Worm (Caenorhabditis elegans) whole organism, young adult: ENCODE measurements around the gene F17C11.4.
A peak's percentile ranks its signal among the peaks of the same experiment; 100 is the strongest.

Source experiments
- B0261.1 ChIP-seq: sonication (generic microtip); optimal IDR thresholded peaks from 2 replicates; lab custom pipeline; 2016; ENCODE audit warnings: mild to moderate bottlenecking, missing genetic modification characterization, moderate library complexity, missing compliant biosample characterization
- C17E4.6 ChIP-seq: fragments of 200-800 bp; sonication (Bioruptor generic); IDR thresholded peaks from 2 replicates; pipeline ENCODE4 v1.3.6; 2022; ENCODE audit warnings: missing genetic modification reagents, missing genetic modification characterization, missing compliant biosample characterization
- F10E7.11 ChIP-seq: sonication (generic microtip); optimal IDR thresholded peaks from 2 replicates; lab custom pipeline; 2017; ENCODE audit warnings: mild to moderate bottlenecking, missing genetic modification characterization, moderate library complexity, missing compliant biosample characterization
- F22D6.2 ChIP-seq: sonication (generic microtip); optimal IDR thresholded peaks from 2 replicates; lab custom pipeline; 2016; ENCODE audit warnings: mild to moderate bottlenecking, missing genetic modification characterization, missing compliant biosample characterization
- F39B2.1 ChIP-seq: fragments of 200-800 bp; sonication (Bioruptor generic); IDR thresholded peaks from 2 replicates; pipeline ENCODE4 v1.3.6; 2022; ENCODE audit warnings: missing genetic modification reagents, missing genetic modification characterization, missing compliant biosample characterization
- F49E8.2 ChIP-seq: sonication (generic microtip); optimal IDR thresholded peaks from 3 replicates; lab custom pipeline; 2017; ENCODE audit warnings: missing genetic modification characterization, mild to moderate bottlenecking, missing compliant biosample characterization, antibody characterized with exemption, moderate library complexity; ENCODE audit not compliant: insufficient read depth
- F52B5.7 ChIP-seq: sonication (generic microtip); optimal IDR thresholded peaks from 2 replicates; lab custom pipeline; 2016; ENCODE audit warnings: mild to moderate bottlenecking, missing genetic modification characterization, missing compliant biosample characterization
- F55B11.4 ChIP-seq: sonication (generic microtip); optimal IDR thresholded peaks from 2 replicates; lab custom pipeline; 2016; ENCODE audit warnings: missing compliant biosample characterization, missing genetic modification characterization, borderline replicate concordance; ENCODE audit not compliant: insufficient read depth
- K11D2.4 ChIP-seq: fragments of 200-800 bp; sonication (Bioruptor generic); IDR thresholded peaks from 2 replicates; pipeline ENCODE4 v1.3.6; 2022; ENCODE audit warnings: missing genetic modification reagents, missing genetic modification characterization, missing compliant biosample characterization
- K12H6.12 ChIP-seq: fragments of 200-800 bp; sonication (Bioruptor generic); optimal IDR thresholded peaks from 2 replicates; lab custom pipeline; 2018; ENCODE audit warnings: mild to moderate bottlenecking, missing genetic modification characterization, missing compliant biosample characterization
- T26A5.8 ChIP-seq: sonication (generic microtip); optimal IDR thresholded peaks from 2 replicates; lab custom pipeline; 2016; ENCODE audit warnings: missing genetic modification characterization, missing compliant biosample characterization
- Y56A3A.18 ChIP-seq: fragments of 200-800 bp; sonication (Bioruptor generic); IDR thresholded peaks from 2 replicates; pipeline ENCODE4 v1.3.6; 2022; ENCODE audit warnings: missing genetic modification reagents, missing genetic modification characterization, missing compliant biosample characterization
- Y67H2A.10 ChIP-seq: fragments of 200-800 bp; sonication (Bioruptor generic); conservative IDR thresholded peaks from 2 replicates; pipeline ENCODE4 v1.3.6; 2022; ENCODE audit warnings: missing genetic modification reagents, missing genetic modification characterization, missing compliant biosample characterization
- Y95B8A.8 ChIP-seq: fragments of 200-800 bp; sonication (Bioruptor generic); IDR thresholded peaks from 2 replicates; pipeline ENCODE4 v1.3.6; 2022; ENCODE audit warnings: missing genetic modification reagents, missing genetic modification characterization, missing compliant biosample characterization
- akir-1 ChIP-seq: fragments of 200-800 bp; sonication (Bioruptor generic); optimal IDR thresholded peaks from 2 replicates; lab custom pipeline; 2018; ENCODE audit warnings: mild to moderate bottlenecking, missing genetic modification characterization, moderate library complexity, missing compliant biosample characterization
- ama-1 ChIP-seq, 3 experiments: fragments of 150-350 bp in 1 of 3; sonication (generic microtip) in 2 of 3; optimal IDR thresholded peaks; 2 replicates each; lab custom pipeline; 2014 to 2018; ENCODE audit warnings: missing biosample characterization in 2 of 3, missing genetic modification characterization in 2 of 3, missing genetic modification reagents in 2 of 3
- aptf-3 ChIP-seq: fragments of 200-800 bp; sonication (Bioruptor generic); IDR thresholded peaks from 2 replicates; pipeline ENCODE4 v1.3.6; 2022; ENCODE audit warnings: missing genetic modification characterization, missing compliant biosample characterization
- athp-1 ChIP-seq: sonication (generic microtip); optimal IDR thresholded peaks from 2 replicates; lab custom pipeline; 2017; ENCODE audit warnings: mild to moderate bottlenecking, missing genetic modification characterization, missing compliant biosample characterization
- cebp-2 ChIP-seq: fragments of 200-800 bp; sonication (Bioruptor generic); IDR thresholded peaks from 2 replicates; pipeline ENCODE4 v1.3.6; 2022; ENCODE audit warnings: missing genetic modification characterization, missing compliant biosample characterization
- ceh-100 ChIP-seq: fragments of 200-800 bp; sonication (Bioruptor generic); IDR thresholded peaks from 2 replicates; pipeline ENCODE4 v1.3.6; 2022; ENCODE audit warnings: missing genetic modification reagents, missing genetic modification characterization, missing compliant biosample characterization
- ceh-40 ChIP-seq: fragments of 200-800 bp; sonication (Bioruptor generic); IDR thresholded peaks from 2 replicates; pipeline ENCODE4 v1.3.6; 2022; ENCODE audit warnings: missing genetic modification characterization, missing compliant biosample characterization
- chd-7 ChIP-seq: sonication (generic microtip); optimal IDR thresholded peaks from 2 replicates; lab custom pipeline; 2016; ENCODE audit warnings: mild to moderate bottlenecking, missing genetic modification characterization, moderate library complexity, missing compliant biosample characterization
- die-1 ChIP-seq: sonication (generic microtip); optimal IDR thresholded peaks from 2 replicates; lab custom pipeline; 2016; ENCODE audit warnings: missing genotype, mild to moderate bottlenecking, missing genetic modification characterization, missing compliant biosample characterization
- dox-1 ChIP-seq: fragments of 200-800 bp; sonication (Bioruptor generic); IDR thresholded peaks from 2 replicates; pipeline ENCODE4 v1.3.6; 2022; ENCODE audit warnings: missing genetic modification reagents, missing genetic modification characterization, missing compliant biosample characterization
- dpff-1 ChIP-seq: sonication (generic microtip); optimal IDR thresholded peaks from 2 replicates; lab custom pipeline; 2017; ENCODE audit warnings: mild to moderate bottlenecking, missing genetic modification characterization, missing compliant biosample characterization
- egrh-3 ChIP-seq: fragments of 200-800 bp; sonication (Bioruptor generic); IDR thresholded peaks from 2 replicates; pipeline ENCODE4 v1.3.6; 2022; ENCODE audit warnings: missing genetic modification reagents, missing genetic modification characterization, missing compliant biosample characterization
- ets-4 ChIP-seq: fragments of 200-800 bp; sonication (Bioruptor generic); optimal IDR thresholded peaks from 2 replicates; lab custom pipeline; 2018; ENCODE audit warnings: mild to moderate bottlenecking, missing genetic modification characterization, missing compliant biosample characterization
- hsf-1 ChIP-seq: fragments of 200-800 bp; sonication (Bioruptor generic); IDR thresholded peaks from 2 replicates; pipeline ENCODE4 v1.3.6; 2022; ENCODE audit warnings: missing genetic modification reagents, missing genetic modification characterization, missing compliant biosample characterization
- lag-1 ChIP-seq: fragments of 200-800 bp; sonication (Bioruptor generic); IDR thresholded peaks from 2 replicates; pipeline ENCODE4 v1.3.6; 2022; ENCODE audit warnings: missing genetic modification reagents, missing genetic modification characterization, missing compliant biosample characterization
- madf-8 ChIP-seq: fragments of 200-800 bp; sonication (Bioruptor generic); conservative IDR thresholded peaks from 2 replicates; pipeline ENCODE4 v1.3.6; 2022; ENCODE audit warnings: missing genetic modification reagents, missing genetic modification characterization, missing compliant biosample characterization
- mcd-1 ChIP-seq: fragments of 200-800 bp; sonication (Bioruptor generic); IDR thresholded peaks from 2 replicates; pipeline ENCODE4 v1.3.6; 2022; ENCODE audit warnings: missing genetic modification reagents, missing genetic modification characterization, missing compliant biosample characterization
- mes-4 ChIP-seq: sonication (generic microtip); optimal IDR thresholded peaks from 2 replicates; lab custom pipeline; 2016; ENCODE audit warnings: missing genotype, missing genetic modification characterization, missing compliant biosample characterization
- mxl-1 ChIP-seq: sonication (generic microtip); optimal IDR thresholded peaks from 2 replicates; lab custom pipeline; 2016; ENCODE audit warnings: missing genetic modification characterization, missing compliant biosample characterization
- nhr-120 ChIP-seq: fragments of 200-800 bp; sonication (Bioruptor generic); IDR thresholded peaks from 2 replicates; pipeline ENCODE4 v1.3.6; 2022; ENCODE audit warnings: missing genetic modification characterization, missing compliant biosample characterization
- nhr-80 ChIP-seq: sonication (generic microtip); optimal IDR thresholded peaks from 2 replicates; lab custom pipeline; 2016; ENCODE audit warnings: missing genetic modification characterization, missing compliant biosample characterization
- pha-4 ChIP-seq: fragments of 150-350 bp; sonication (generic microtip); optimal IDR thresholded peaks from 2 replicates; lab custom pipeline; 2014; ENCODE audit warnings: missing biosample characterization, missing genetic modification reagents, missing genetic modification characterization
- rcor-1 ChIP-seq: fragments of 200-800 bp; sonication (Bioruptor generic); IDR thresholded peaks from 2 replicates; pipeline ENCODE4 v1.3.6; 2022; ENCODE audit warnings: missing genetic modification reagents, missing genetic modification characterization, missing compliant biosample characterization
- rec-8 ChIP-seq, 2 experiments: sonication (generic microtip); optimal IDR thresholded peaks; 2 replicates each; lab custom pipeline; 2016; ENCODE audit warnings: mild to moderate bottlenecking in 2 of 2, missing genetic modification characterization in 2 of 2, missing genetic modification reagents in 2 of 2, missing genotype in 2 of 2, missing biosample characterization in 1 of 2, missing compliant biosample characterization in 1 of 2, moderate library complexity in 1 of 2
- sdz-38 ChIP-seq: sonication (generic microtip); optimal IDR thresholded peaks from 2 replicates; lab custom pipeline; 2016; ENCODE audit warnings: missing genotype, missing genetic modification characterization, missing compliant biosample characterization
- sea-2 ChIP-seq: fragments of 200-800 bp; sonication (Bioruptor generic); IDR thresholded peaks from 2 replicates; pipeline ENCODE4 v1.3.6; 2022; ENCODE audit warnings: missing genetic modification characterization, missing compliant biosample characterization
- snpc-1.3 ChIP-seq: sonication (generic microtip); optimal IDR thresholded peaks from 2 replicates; lab custom pipeline; 2017; ENCODE audit warnings: missing genetic modification characterization, mild to moderate bottlenecking, missing compliant biosample characterization, antibody characterized with exemption, moderate library complexity, missing genotype, missing genetic modification reagents; ENCODE audit not compliant: insufficient read depth
- somi-1 ChIP-seq: fragments of 200-800 bp; sonication (Bioruptor generic); optimal IDR thresholded peaks from 2 replicates; lab custom pipeline; 2018; ENCODE audit warnings: mild to moderate bottlenecking, missing genetic modification characterization, missing compliant biosample characterization
- ztf-18 ChIP-seq: sonication (generic microtip); optimal IDR thresholded peaks from 2 replicates; lab custom pipeline; 2016; ENCODE audit warnings: missing genotype, mild to moderate bottlenecking, missing genetic modification characterization, missing compliant biosample characterization
- ztf-22 ChIP-seq: fragments of 200-800 bp; sonication (Bioruptor generic); optimal IDR thresholded peaks from 2 replicates; lab custom pipeline; 2018; ENCODE audit warnings: mild to moderate bottlenecking, missing genetic modification characterization, moderate library complexity, missing compliant biosample characterization
- ztf-25 ChIP-seq: fragments of 200-800 bp; sonication (Bioruptor generic); IDR thresholded peaks from 2 replicates; pipeline ENCODE4 v1.3.6; 2022; ENCODE audit warnings: missing genetic modification reagents, missing genetic modification characterization, missing compliant biosample characterization
- ztf-28 ChIP-seq: fragments of 200-800 bp; sonication (Bioruptor generic); IDR thresholded peaks from 2 replicates; pipeline ENCODE4 v1.3.6; 2022; ENCODE audit warnings: missing genetic modification reagents, missing genetic modification characterization, missing compliant biosample characterization
- ztf-3 ChIP-seq: fragments of 200-800 bp; sonication (Bioruptor generic); optimal IDR thresholded peaks from 2 replicates; lab custom pipeline; 2018; ENCODE audit warnings: mild to moderate bottlenecking, missing genetic modification characterization, missing compliant biosample characterization
- ztf-6 ChIP-seq: fragments of 200-800 bp; sonication (Bioruptor generic); IDR thresholded peaks from 2 replicates; pipeline ENCODE4 v1.3.6; 2022; ENCODE audit warnings: missing genetic modification reagents, missing genetic modification characterization, missing compliant biosample characterization

F17C11.4 gene

ce11 chrV:10965501-10965900 lies 13.8 kb downstream of the F17C11.4 start, which contains the start of the genes ctf-4 and eef-1G (continued):
- TF ChIP-seq snpc-1.3 (tag; lab: Kevin White, UChicago) (peak; percentile 88), F10E7.11 (tag; lab: Kevin White, UChicago) (no peak), K11D2.4 (GFP tag; lab: Robert Waterston, UW) (peak; percentile 90), C17E4.6 (peak; percentile 54; the same call in 1 of the 2 replicates), F22D6.2 (peak; percentile 70), ztf-25 (GFP tag; lab: Robert Waterston, UW) (no peak), B0261.1 (tag; lab: Kevin White, UChicago) (no peak), F55B11.4 (tag; lab: Kevin White, UChicago) (no peak), rcor-1 (GFP tag; lab: Robert Waterston, UW) (peak; percentile 94), Y56A3A.18 (GFP tag; lab: Robert Waterston, UW) (0 out of 2 replicates have a peak, but pooled peaks have one; percentile 21), ztf-3 (peak; percentile 36), ets-4 (peak; percentile 11), K12H6.12 (peak; percentile 85), dox-1 (GFP tag; lab: Robert Waterston, UW) (peak; percentile 97), madf-8 (GFP tag; lab: Robert Waterston, UW) (peak; percentile 64), lag-1 (GFP tag; lab: Robert Waterston, UW) (no peak), sea-2 (GFP tag; lab: Robert Waterston, UW) (no peak), aptf-3 (GFP tag; lab: Robert Waterston, UW) (no peak), hsf-1 (GFP tag; lab: Robert Waterston, UW) (peak; percentile 76), sdz-38 (tag; lab: Kevin White, UChicago) (no peak), ztf-18 (tag; lab: Kevin White, UChicago) (peak; percentile 74), nhr-120 (GFP tag; lab: Robert Waterston, UW) (no peak), ztf-22 (GFP tag; lab: Kevin White, UChicago) (no peak), somi-1 (GFP tag; lab: Kevin White, UChicago) (peak; percentile 78), ceh-40 (no peak), mxl-1 (tag; lab: Kevin White, UChicago) (no peak), rec-8 (tag; optimal IDR thresholded peaks at IDR 0.05; lab: Kevin White, UChicago) (no peak), mes-4 (tag; lab: Kevin White, UChicago) (no peak), ceh-100 (GFP tag; lab: Robert Waterston, UW) (peak; percentile 77), pha-4 (tag; lab: Kevin White, UChicago) (peak; percentile 87)

- TF ChIP-seq mcd-1 (GFP tag; lab: Robert Waterston, UW): peak; percentile 56
- TF ChIP-seq ama-1 (optimal IDR thresholded peaks at IDR 0.05; lab: Kevin White, UChicago): no peak
- no peak for TF ChIP-seq ama-1 (GFP tag; optimal IDR thresholded peaks at IDR 0.05; lab: Kevin White, UChicago)
- no peak for TF ChIP-seq nhr-80
- no peak for TF ChIP-seq F49E8.2 (tag; lab: Kevin White, UChicago)
- TF ChIP-seq athp-1: no peak
- TF ChIP-seq F22D6.2: no peak
- TF ChIP-seq ztf-6 (GFP tag; lab: Robert Waterston, UW): no peak
- no peak for TF ChIP-seq akir-1 (GFP tag; lab: Kevin White, UChicago)
- no peak for TF ChIP-seq T26A5.8 (tag; lab: Kevin White, UChicago)
- no peak for TF ChIP-seq Y67H2A.10 (GFP tag; lab: Robert Waterston, UW)
- TF ChIP-seq K12H6.12: no peak
- TF ChIP-seq Y95B8A.8 (GFP tag; lab: Robert Waterston, UW): no peak
- TF ChIP-seq sdz-38 (tag; lab: Kevin White, UChicago): no peak
- no peak for TF ChIP-seq F39B2.1 (GFP tag; lab: Robert Waterston, UW)
- no peak for TF ChIP-seq ztf-18 (tag; lab: Kevin White, UChicago)
- peak; percentile 37 for TF ChIP-seq chd-7
- TF ChIP-seq cebp-2: no peak
- TF ChIP-seq F52B5.7 (tag; lab: Kevin White, UChicago): no peak
- TF ChIP-seq ztf-28 (GFP tag; lab: Robert Waterston, UW): no peak
- TF ChIP-seq dpff-1: no peak
- no peak for TF ChIP-seq egrh-3
- TF ChIP-seq die-1 (tag; lab: Kevin White, UChicago): no peak
- no peak for TF ChIP-seq C17E4.6
- no peak for TF ChIP-seq ceh-40
Observed at ce11 chrV:10966874-10967273, 15.2 kb downstream of the F17C11.4 start.
